Worm (Caenorhabditis elegans) whole organism, young adult: ENCODE data around the gene E01G4.6.

Experiments used
- F33H1.4 ChIP-seq: fragments of 200-800 bp; sonication (Bioruptor generic); IDR thresholded peaks from 2 replicates; pipeline ENCODE4 v1.3.6; 2022; ENCODE audit warnings: missing genetic modification reagents, missing genetic modification characterization, missing compliant biosample characterization
- F37B4.10 ChIP-seq: fragments of 200-800 bp; sonication (Bioruptor generic); IDR thresholded peaks from 2 replicates; pipeline ENCODE4 v1.3.6; 2022; ENCODE audit warnings: missing genetic modification characterization, missing compliant biosample characterization
- ceh-79 ChIP-seq: sonication (generic microtip); optimal IDR thresholded peaks from 2 replicates; lab custom pipeline; 2017; ENCODE audit warnings: mild to moderate bottlenecking, missing genetic modification characterization, missing compliant biosample characterization
- him-1 ChIP-seq: sonication (generic microtip); optimal IDR thresholded peaks from 2 replicates; lab custom pipeline; 2016; ENCODE audit warnings: missing genotype, missing genetic modification reagents, missing genetic modification characterization, missing compliant biosample characterization
- nfya-1 ChIP-seq: sonication (generic microtip); optimal IDR thresholded peaks from 2 replicates; lab custom pipeline; 2017; ENCODE audit warnings: antibody characterized with exemption, missing compliant biosample characterization, missing genetic modification characterization, borderline replicate concordance; ENCODE audit not compliant: insufficient read depth
- snpc-3.4 ChIP-seq: sonication (generic microtip); optimal IDR thresholded peaks from 2 replicates; lab custom pipeline; 2017; ENCODE audit warnings: missing genetic modification characterization, mild to moderate bottlenecking, missing compliant biosample characterization, antibody characterized with exemption, moderate library complexity, missing genotype, missing genetic modification reagents

DNA sequence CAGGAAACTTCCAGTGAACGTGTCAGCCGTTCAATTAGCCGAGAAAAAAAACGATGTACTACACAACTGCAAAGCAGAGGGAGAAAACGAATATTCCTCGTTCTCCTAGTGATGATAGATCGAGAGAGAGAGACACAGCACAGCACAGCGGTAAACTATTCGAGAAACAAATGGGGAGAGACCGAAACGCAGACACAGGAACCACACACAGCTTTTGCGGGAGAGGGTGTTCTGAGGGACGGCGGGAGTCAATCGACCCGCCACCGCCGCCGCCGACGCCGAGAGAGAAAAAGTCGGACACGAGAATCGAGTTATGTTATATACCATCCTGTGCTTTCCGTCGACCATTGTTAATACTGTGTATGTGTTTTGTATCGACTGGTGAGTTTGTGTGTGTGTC, 25.6 kb upstream of the E01G4.6 start:
- TF ChIP-seq him-1 (tag; lab: Kevin White, UChicago) (no peak), ceh-79 (tag; lab: Kevin White, UChicago) (no peak), F37B4.10 (GFP tag; lab: Robert Waterston, UW) (no peak), snpc-3.4 (no peak), nfya-1 (tag; lab: Kevin White, UChicago) (no peak), F33H1.4 (GFP tag; lab: Robert Waterston, UW) (no peak)
